Worm (Caenorhabditis elegans) whole organism, L4 larva: Measurements from ENCODE around the gene C32D5.4.
A peak's percentile ranks its signal among the peaks of the same experiment; 100 is the strongest.

Experiments
- F26F4.8 ChIP-seq: fragments of 200-800 bp; sonication (Bioruptor generic); conservative IDR thresholded peaks from 2 replicates; pipeline ENCODE4 v1.3.6; 2022; ENCODE audit warnings: missing genetic modification characterization, missing compliant biosample characterization
- T20F7.1 ChIP-seq: fragments of 200-800 bp; sonication (Bioruptor generic); optimal IDR thresholded peaks from 2 replicates; lab custom pipeline; 2018; ENCODE audit warnings: mild to moderate bottlenecking, missing genetic modification characterization, missing compliant biosample characterization
- Y105C5A.15 ChIP-seq: fragments of 200-800 bp; sonication (Bioruptor generic); IDR thresholded peaks from 2 replicates; pipeline ENCODE4 v1.3.6; 2022; ENCODE audit warnings: missing genetic modification characterization, missing compliant biosample characterization
- Y75B8A.6 ChIP-seq: fragments of 200-800 bp; sonication (Bioruptor generic); IDR thresholded peaks from 2 replicates; pipeline ENCODE4 v1.3.6; 2022; ENCODE audit warnings: missing genetic modification reagents, missing genetic modification characterization, missing compliant biosample characterization
- ZK337.2 ChIP-seq: fragments of 200-800 bp; sonication (Bioruptor generic); IDR thresholded peaks from 2 replicates; pipeline ENCODE4 v1.3.6; 2022; ENCODE audit warnings: missing genetic modification reagents, missing genetic modification characterization, missing compliant biosample characterization
- aha-1 ChIP-seq: fragments of 150-350 bp; peaks from one replicate; lab custom pipeline; 2014; ENCODE audit warnings: missing biosample characterization, missing genetic modification characterization
- daf-16 ChIP-seq, 3 experiments: sonication (generic microtip); optimal IDR thresholded peaks; 2 replicates each; lab custom pipeline; 2016 to 2017; ENCODE audit warnings: missing genetic modification characterization in 3 of 3, missing genetic modification reagents in 3 of 3, mild to moderate bottlenecking in 2 of 3, missing compliant biosample characterization in 2 of 3, missing biosample characterization in 1 of 3, moderate library complexity in 1 of 3
- dmd-6 ChIP-seq: fragments of 200-800 bp; sonication (Bioruptor generic); IDR thresholded peaks from 2 replicates; pipeline ENCODE4 v1.3.6; 2022; ENCODE audit warnings: missing genetic modification reagents, missing genetic modification characterization, missing compliant biosample characterization
- dmd-8 ChIP-seq: fragments of 200-800 bp; sonication (Bioruptor generic); IDR thresholded peaks from 2 replicates; pipeline ENCODE4 v1.3.6; 2022; ENCODE audit warnings: missing genetic modification characterization, missing compliant biosample characterization
- fos-1 ChIP-seq: fragments of 150-350 bp; optimal IDR thresholded peaks from 2 replicates; lab custom pipeline; 2014; ENCODE audit warnings: missing biosample characterization, missing genetic modification characterization
- hlh-11 ChIP-seq: fragments of 200-800 bp; sonication (Bioruptor generic); optimal IDR thresholded peaks from 2 replicates; lab custom pipeline; 2018; ENCODE audit warnings: mild to moderate bottlenecking, missing genetic modification characterization, missing compliant biosample characterization
- hlh-30 ChIP-seq: sonication (generic microtip); optimal IDR thresholded peaks from 2 replicates; lab custom pipeline; 2017; ENCODE audit warnings: antibody characterized with exemption, mild to moderate bottlenecking, missing genetic modification characterization, missing compliant biosample characterization; ENCODE audit not compliant: insufficient read depth
- lin-29 ChIP-seq: fragments of 200-800 bp; sonication (Bioruptor generic); IDR thresholded peaks from 2 replicates; pipeline ENCODE4 v1.3.6; 2022; ENCODE audit warnings: missing genetic modification reagents, missing genetic modification characterization, missing compliant biosample characterization
- lir-3 ChIP-seq: sonication (generic microtip); optimal IDR thresholded peaks from 2 replicates; lab custom pipeline; 2016; ENCODE audit warnings: mild to moderate bottlenecking, missing genetic modification characterization, missing compliant biosample characterization
- mdl-1 ChIP-seq, 2 experiments: fragments of 150-350 bp in 1 of 2; sonication (generic microtip) in 1 of 2; optimal IDR thresholded peaks; 2 replicates each; lab custom pipeline; 2014 to 2017; ENCODE audit warnings: missing biosample characterization in 2 of 2, missing genetic modification characterization in 2 of 2
- mxl-2 ChIP-seq: fragments of 200-800 bp; sonication (Bioruptor generic); conservative IDR thresholded peaks from 2 replicates; pipeline ENCODE4 v1.3.6; 2022; ENCODE audit warnings: missing genetic modification reagents, missing genetic modification characterization, missing compliant biosample characterization
- mxl-3 ChIP-seq: fragments of 200-800 bp; sonication (Bioruptor generic); optimal IDR thresholded peaks from 2 replicates; lab custom pipeline; 2018; ENCODE audit warnings: mild to moderate bottlenecking, missing genetic modification characterization, missing compliant biosample characterization
- nhr-102 ChIP-seq: sonication (generic microtip); optimal IDR thresholded peaks from 2 replicates; lab custom pipeline; 2016; ENCODE audit warnings: mild to moderate bottlenecking, missing genetic modification characterization, moderate library complexity, missing compliant biosample characterization
- nhr-11 ChIP-seq: fragments of 150-350 bp; optimal IDR thresholded peaks from 2 replicates; lab custom pipeline; 2014; ENCODE audit warnings: missing biosample characterization, missing genetic modification characterization
- nhr-28 ChIP-seq: fragments of 150-350 bp; optimal IDR thresholded peaks from 2 replicates; lab custom pipeline; 2014; ENCODE audit warnings: missing biosample characterization, missing genetic modification characterization
- nhr-76 ChIP-seq: fragments of 150-350 bp; optimal IDR thresholded peaks from 2 replicates; lab custom pipeline; 2014; ENCODE audit warnings: missing biosample characterization, missing genetic modification characterization
- nhr-77 ChIP-seq: fragments of 150-350 bp; optimal IDR thresholded peaks from 2 replicates; lab custom pipeline; 2014; ENCODE audit warnings: missing biosample characterization, missing genetic modification characterization
- pha-4 ChIP-seq, 2 experiments: fragments of 150-350 bp in 1 of 2; fragments of 200-800 bp in 1 of 2; sonication (Bioruptor generic) in 1 of 2; IDR thresholded peaks in 1 of 2; optimal IDR thresholded peaks in 1 of 2; 2 replicates each; pipeline versions ENCODE4 v1.3.6 to Lab custom; 2014 to 2022; ENCODE audit warnings: missing genetic modification characterization in 2 of 2, missing genetic modification reagents in 2 of 2, missing biosample characterization in 1 of 2, missing compliant biosample characterization in 1 of 2
- php-3 ChIP-seq: fragments of 200-800 bp; sonication (Bioruptor generic); IDR thresholded peaks from 2 replicates; pipeline ENCODE4 v1.3.6; 2022; ENCODE audit warnings: missing genetic modification reagents, missing genetic modification characterization, missing compliant biosample characterization
- pqm-1 ChIP-seq: sonication (generic microtip); optimal IDR thresholded peaks from 2 replicates; lab custom pipeline; 2017; ENCODE audit warnings: missing biosample characterization, missing genetic modification characterization
- tag-97 ChIP-seq: fragments of 200-800 bp; sonication (Bioruptor generic); IDR thresholded peaks from 2 replicates; pipeline ENCODE4 v1.3.6; 2022; ENCODE audit warnings: missing genetic modification characterization, missing compliant biosample characterization
- tra-1 ChIP-seq: fragments of 200-800 bp; sonication (Bioruptor generic); IDR thresholded peaks from 2 replicates; pipeline ENCODE4 v1.3.6; 2022; ENCODE audit warnings: missing genetic modification reagents, missing genetic modification characterization, missing compliant biosample characterization
- unc-39 ChIP-seq: sonication (generic microtip); optimal IDR thresholded peaks from 2 replicates; lab custom pipeline; 2017; ENCODE audit warnings: missing biosample characterization, missing genetic modification characterization
- zip-2 ChIP-seq: fragments of 150-350 bp; optimal IDR thresholded peaks from 2 replicates; lab custom pipeline; 2014; ENCODE audit warnings: missing biosample characterization, missing genetic modification characterization

Gene C32D5.4

DNA sequence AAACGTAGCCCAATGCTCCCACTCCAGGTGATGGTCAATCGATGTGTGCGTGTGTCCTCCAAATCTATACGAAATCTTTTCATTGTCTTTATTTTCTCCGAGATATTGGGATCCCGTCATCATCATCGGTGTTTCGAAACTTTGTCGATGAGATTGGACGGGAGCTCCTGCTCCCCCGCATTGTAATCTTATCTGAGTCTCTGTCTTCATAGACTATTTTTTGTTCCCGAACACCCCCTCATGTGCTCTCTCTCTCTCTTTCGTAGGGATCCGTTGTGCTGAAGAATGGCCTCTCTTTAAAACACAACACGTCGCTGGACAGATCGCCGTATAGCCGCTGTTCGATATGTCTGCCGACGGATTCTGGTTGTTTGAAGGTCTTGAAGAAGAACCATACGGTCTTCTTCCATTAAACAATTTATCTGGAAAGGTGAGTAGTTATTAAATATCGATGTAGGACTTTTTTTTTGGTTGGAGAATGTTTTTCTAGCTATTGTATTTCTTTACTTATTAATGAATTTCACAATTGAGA, 19.6 kb downstream of the C32D5.4 start, which contains the start of gene C29F5.1:
Gene C29F5.1, plus strand, starts transcription at position 317 of the 532 bp plus-strand sequence.
- TF ChIP-seq tag-97 (no peak), nhr-28 (tag; lab: Kevin White, UChicago) (peak; percentile 4), pha-4 (GFP tag; IDR thresholded peaks at IDR 0.05; lab: Robert Waterston, UW) (no peak), pha-4 (tag; optimal IDR thresholded peaks at IDR 0.05; lab: Kevin White, UChicago) (no peak), hlh-11 (tag; lab: Kevin White, UChicago) (no peak), nhr-76 (no peak), lir-3 (tag; lab: Kevin White, UChicago) (no peak), lin-29 (GFP tag; lab: Robert Waterston, UW) (no peak), Y75B8A.6 (GFP tag; lab: Robert Waterston, UW) (no peak), nhr-11 (tag; lab: Kevin White, UChicago) (peak; percentile 36), daf-16 (GFP tag; optimal IDR thresholded peaks at IDR 0.05; lab: Kevin White, UChicago) (peak in 1 of 2 experiments; percentile 18), daf-16 (tag; optimal IDR thresholded peaks at IDR 0.05; lab: Kevin White, UChicago) (no peak), zip-2 (tag; lab: Kevin White, UChicago) (no peak), ZK337.2 (GFP tag; lab: Robert Waterston, UW) (0 out of 2 replicates have a peak, but pooled peaks have one; percentile 41)

DNA sequence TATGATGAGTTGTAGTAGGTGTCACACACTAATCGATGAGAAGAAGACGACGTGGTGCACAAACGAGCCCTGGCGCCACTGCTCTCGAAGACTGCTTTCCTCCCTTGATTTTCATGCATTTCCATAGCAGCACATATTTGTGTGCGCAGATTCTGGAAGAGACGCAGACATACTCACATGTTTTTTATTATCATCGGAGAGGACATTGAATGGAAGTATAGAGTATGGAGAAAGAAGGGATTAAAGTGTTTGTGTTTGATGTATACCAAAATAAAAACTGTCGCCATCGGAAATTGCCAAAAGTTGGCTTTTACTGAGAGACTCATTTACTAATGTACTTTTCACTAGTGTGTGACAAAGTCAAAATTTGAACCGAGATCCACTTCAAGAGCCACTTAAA, 28.6 kb downstream of the C32D5.4 start, which contains the start of gene mps-1:
Gene mps-1, minus strand, starts transcription at position 101 of the 400 bp plus-strand sequence.
- TF ChIP-seq nhr-77 (tag; lab: Kevin White, UChicago): no peak

DNA sequence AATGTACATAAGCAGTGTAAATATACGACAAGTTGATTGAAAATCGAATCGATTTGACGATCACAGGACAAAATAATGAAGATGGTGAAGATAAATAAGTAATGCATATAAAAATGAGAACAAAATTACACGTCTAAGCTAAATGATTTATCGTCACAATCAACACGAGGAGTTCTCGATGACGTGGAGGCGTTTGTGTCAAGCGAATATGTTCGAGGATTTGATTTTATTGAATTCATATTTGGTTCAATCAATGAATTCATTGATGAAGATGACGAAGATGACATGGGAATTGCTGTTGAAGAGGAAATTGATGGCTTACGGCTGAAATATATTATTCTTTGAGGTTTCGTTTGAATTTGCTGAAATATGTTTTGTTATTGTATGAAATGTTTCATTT, 30.4 kb downstream of the C32D5.4 start, which contains the start of gene nyn-3:
Gene nyn-3, minus strand, starts transcription at position 101 of the 400 bp plus-strand sequence.
- no peak for TF ChIP-seq tra-1 (GFP tag; lab: Robert Waterston, UW)
- TF ChIP-seq, all 104 proteins: peak for 0

DNA sequence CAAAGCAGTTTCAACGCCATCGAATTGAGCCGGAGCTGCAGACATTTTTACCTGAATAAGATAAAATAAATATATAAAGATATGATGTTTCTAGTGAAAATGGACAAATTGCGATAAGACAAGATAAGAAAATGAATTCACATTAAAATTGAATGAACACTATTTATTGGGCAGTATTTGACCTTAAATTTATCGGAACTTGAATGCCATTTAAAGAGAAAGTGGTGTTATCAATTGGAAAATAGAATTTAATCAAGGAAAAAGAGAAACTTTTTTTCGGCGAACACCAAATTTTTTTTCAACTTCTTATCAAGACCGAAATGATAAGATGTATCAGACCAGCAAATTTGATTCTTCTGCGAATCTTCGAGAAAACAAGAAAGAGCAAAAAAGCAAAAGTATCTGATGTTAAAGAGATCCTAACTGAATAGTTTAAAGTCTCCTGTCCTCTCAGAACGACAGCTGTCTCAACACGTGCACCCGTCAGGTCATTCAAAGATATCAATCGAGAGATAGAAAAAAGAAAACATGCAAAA, 32.8 kb downstream of the C32D5.4 start, which contains the start of gene upb-1:
Gene upb-1, minus strand, starts transcription at position 51 of the 536 bp plus-strand sequence.
- TF ChIP-seq Y105C5A.15 (GFP tag; lab: Robert Waterston, UW) (no peak), aha-1 (tag; lab: Kevin White, UChicago) (peak; percentile 62), pqm-1 (peak; percentile 16), nhr-28 (tag; lab: Kevin White, UChicago) (no peak), hlh-30 (tag; lab: Kevin White, UChicago) (peak; percentile 41), nhr-102 (no peak), mxl-3 (GFP tag; lab: Kevin White, UChicago) (peak; percentile 36), dmd-6 (GFP tag; lab: Robert Waterston, UW) (peak; percentile 56; the same call in 1 of the 2 replicates), unc-39 (tag; lab: Kevin White, UChicago) (no peak), mdl-1 (tag; optimal IDR thresholded peaks at IDR 0.05; lab: Kevin White, UChicago) (peak in 1 of 2 experiments; percentile 26), hlh-11 (tag; lab: Kevin White, UChicago) (peak; percentile 59), nhr-11 (tag; lab: Kevin White, UChicago) (peak; percentile 31), daf-16 (GFP tag; optimal IDR thresholded peaks at IDR 0.05; lab: Kevin White, UChicago) (peak in 1 of 2 experiments; percentile 88), daf-16 (tag; optimal IDR thresholded peaks at IDR 0.05; lab: Kevin White, UChicago) (no peak)
- TF ChIP-seq, all 104 proteins: peak for 9

DNA sequence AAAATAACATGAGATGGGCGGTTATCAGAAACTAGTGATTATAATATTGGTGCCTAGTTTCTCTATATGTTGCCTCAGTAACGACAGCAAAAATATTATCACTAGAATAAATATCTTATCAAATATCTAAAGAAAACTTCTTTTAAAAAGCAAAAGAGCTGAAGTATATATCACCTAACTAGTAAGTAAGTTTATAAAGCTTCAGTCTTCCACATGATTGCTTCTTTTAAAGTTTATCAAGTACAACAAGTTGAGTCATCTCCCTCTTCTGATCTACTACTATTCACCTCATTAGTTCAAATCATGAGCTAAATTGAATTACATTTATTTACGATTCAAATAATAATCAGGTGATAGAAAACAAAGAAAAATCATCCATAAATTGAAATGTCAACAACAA, 34.8 kb downstream of the C32D5.4 start:
- peak; percentile 32 for TF ChIP-seq T20F7.1 (GFP tag; lab: Kevin White, UChicago)
- TF ChIP-seq fos-1 (tag; lab: Kevin White, UChicago): no peak
- no peak for TF ChIP-seq tra-1 (GFP tag; lab: Robert Waterston, UW)
- TF ChIP-seq php-3 (GFP tag; lab: Robert Waterston, UW): no peak
- no peak for TF ChIP-seq tag-97
- no peak for TF ChIP-seq mxl-2 (GFP tag; lab: Robert Waterston, UW)
- TF ChIP-seq aha-1 (tag; lab: Kevin White, UChicago): peak; percentile 64
- no peak for TF ChIP-seq pha-4 (GFP tag; IDR thresholded peaks at IDR 0.05; lab: Robert Waterston, UW)
- TF ChIP-seq pha-4 (tag; optimal IDR thresholded peaks at IDR 0.05; lab: Kevin White, UChicago): no peak
- TF ChIP-seq F26F4.8: no peak
- TF ChIP-seq dmd-8: no peak
